Worm (Caenorhabditis elegans) whole organism, L3 larva: Measurements from ENCODE around the gene C02D5.2.

ENCODE experiments used
- R02D3.7 ChIP-seq: fragments of 150-350 bp; optimal IDR thresholded peaks from 2 replicates; lab custom pipeline; 2014; ENCODE audit warnings: missing biosample characterization, missing genetic modification characterization
- ZK546.5 ChIP-seq: sonication (generic microtip); optimal IDR thresholded peaks from 2 replicates; lab custom pipeline; 2017; ENCODE audit warnings: missing biosample characterization, missing genetic modification characterization
- ama-1 ChIP-seq: fragments of 150-350 bp; optimal IDR thresholded peaks from 2 replicates; lab custom pipeline; 2018
- ceh-16 ChIP-seq: sonication (generic microtip); optimal IDR thresholded peaks from 2 replicates; lab custom pipeline; 2017; ENCODE audit warnings: missing biosample characterization, missing genetic modification characterization
- ceh-28 ChIP-seq: fragments of 150-350 bp; optimal IDR thresholded peaks from 2 replicates; lab custom pipeline; 2014; ENCODE audit warnings: missing biosample characterization, missing genetic modification reagents, missing genetic modification characterization
- ceh-82 ChIP-seq: fragments of 150-350 bp; optimal IDR thresholded peaks from 2 replicates; lab custom pipeline; 2014; ENCODE audit warnings: missing biosample characterization, missing genetic modification characterization
- ceh-9 ChIP-seq: sonication (generic microtip); optimal IDR thresholded peaks from 2 replicates; lab custom pipeline; 2018; ENCODE audit warnings: missing biosample characterization, missing genetic modification characterization
- daf-12 ChIP-seq: fragments of 150-350 bp; optimal IDR thresholded peaks from 2 replicates; lab custom pipeline; 2014; ENCODE audit warnings: missing biosample characterization, missing genetic modification reagents, missing genetic modification characterization
- egl-27 ChIP-seq: sonication (generic microtip); optimal IDR thresholded peaks from 4 replicates; lab custom pipeline; 2017; ENCODE audit warnings: missing biosample characterization, missing genetic modification reagents, missing genetic modification characterization
- elt-1 ChIP-seq: fragments of 150-350 bp; optimal IDR thresholded peaks from 2 replicates; lab custom pipeline; 2014; ENCODE audit warnings: missing biosample characterization, missing genetic modification characterization
- elt-2 ChIP-seq: sonication (generic microtip); optimal IDR thresholded peaks from 2 replicates; lab custom pipeline; 2016; ENCODE audit warnings: missing genetic modification reagents, mild to moderate bottlenecking, missing genetic modification characterization, missing compliant biosample characterization
- elt-3 ChIP-seq, 3 experiments: fragments of 150-350 bp in 1 of 3; sonication (generic microtip) in 2 of 3; optimal IDR thresholded peaks; 2 replicates in 2 of 3; 4 replicates in 1 of 3; lab custom pipeline; 2014 to 2017; ENCODE audit warnings: missing biosample characterization in 3 of 3, missing genetic modification characterization in 3 of 3
- fkh-2 ChIP-seq: fragments of 150-350 bp; optimal IDR thresholded peaks from 2 replicates; lab custom pipeline; 2014; ENCODE audit warnings: missing biosample characterization, missing genetic modification reagents, missing genetic modification characterization
- fos-1 ChIP-seq: fragments of 150-350 bp; optimal IDR thresholded peaks from 2 replicates; lab custom pipeline; 2014; ENCODE audit warnings: missing biosample characterization, missing genetic modification characterization
- hmg-11 ChIP-seq: sonication (generic microtip); optimal IDR thresholded peaks from 2 replicates; lab custom pipeline; 2016; ENCODE audit warnings: missing genetic modification characterization, missing compliant biosample characterization
- jun-1 ChIP-seq: fragments of 150-350 bp; optimal IDR thresholded peaks from 2 replicates; lab custom pipeline; 2014; ENCODE audit warnings: missing biosample characterization, missing genetic modification reagents, missing genetic modification characterization
- lin-15B ChIP-seq: fragments of 150-350 bp; optimal IDR thresholded peaks from 2 replicates; lab custom pipeline; 2014; ENCODE audit warnings: missing biosample characterization, missing genetic modification characterization
- lin-39 ChIP-seq: fragments of 150-350 bp; optimal IDR thresholded peaks from 2 replicates; lab custom pipeline; 2018; ENCODE audit warnings: missing biosample characterization, missing genetic modification reagents, missing genetic modification characterization
- mdl-1 ChIP-seq: fragments of 150-350 bp; optimal IDR thresholded peaks from 2 replicates; lab custom pipeline; 2014; ENCODE audit warnings: missing biosample characterization, missing genetic modification characterization
- mml-1 ChIP-seq: fragments of 150-350 bp; sonication (generic microtip); optimal IDR thresholded peaks from 3 replicates; lab custom pipeline; 2014; ENCODE audit warnings: missing biosample characterization, missing genetic modification characterization
- nhr-11 ChIP-seq: fragments of 150-350 bp; optimal IDR thresholded peaks from 2 replicates; lab custom pipeline; 2014; ENCODE audit warnings: missing biosample characterization, missing genetic modification characterization
- nhr-12 ChIP-seq: fragments of 150-350 bp; optimal IDR thresholded peaks from 2 replicates; lab custom pipeline; 2014; ENCODE audit warnings: missing biosample characterization, missing genetic modification characterization
- nhr-23 ChIP-seq: fragments of 150-350 bp; optimal IDR thresholded peaks from 2 replicates; lab custom pipeline; 2014; ENCODE audit warnings: missing biosample characterization, missing genetic modification reagents, missing genetic modification characterization
- nhr-237 ChIP-seq: fragments of 150-350 bp; optimal IDR thresholded peaks from 2 replicates; lab custom pipeline; 2014; ENCODE audit warnings: missing biosample characterization, missing genetic modification characterization
- nhr-25 ChIP-seq: sonication (generic microtip); optimal IDR thresholded peaks from 2 replicates; lab custom pipeline; 2017; ENCODE audit warnings: missing biosample characterization, missing genetic modification characterization
- nhr-28 ChIP-seq: fragments of 150-350 bp; optimal IDR thresholded peaks from 2 replicates; lab custom pipeline; 2014; ENCODE audit warnings: missing biosample characterization, missing genetic modification characterization
- nhr-67 ChIP-seq: fragments of 150-350 bp; optimal IDR thresholded peaks from 2 replicates; lab custom pipeline; 2014; ENCODE audit warnings: missing biosample characterization, missing genetic modification characterization
- nhr-77 ChIP-seq: fragments of 150-350 bp; optimal IDR thresholded peaks from 2 replicates; lab custom pipeline; 2014; ENCODE audit warnings: missing biosample characterization, missing genetic modification characterization
- pqm-1 ChIP-seq: fragments of 150-350 bp; optimal IDR thresholded peaks from 2 replicates; lab custom pipeline; 2017; ENCODE audit warnings: missing biosample characterization, missing genetic modification characterization, inconsistent platforms
- snpc-4 ChIP-seq: fragments of 150-350 bp; optimal IDR thresholded peaks from 2 replicates; lab custom pipeline; 2014; ENCODE audit warnings: missing biosample characterization, missing genetic modification characterization
- unc-62 ChIP-seq: fragments of 150-350 bp; sonication (generic microtip); optimal IDR thresholded peaks from 4 replicates; lab custom pipeline; 2014; ENCODE audit warnings: missing biosample characterization, missing genetic modification reagents, missing genetic modification characterization
- ztf-4 ChIP-seq: fragments of 150-350 bp; optimal IDR thresholded peaks from 2 replicates; lab custom pipeline; 2014; ENCODE audit warnings: missing biosample characterization, missing genetic modification characterization

C02D5.2 gene

DNA sequence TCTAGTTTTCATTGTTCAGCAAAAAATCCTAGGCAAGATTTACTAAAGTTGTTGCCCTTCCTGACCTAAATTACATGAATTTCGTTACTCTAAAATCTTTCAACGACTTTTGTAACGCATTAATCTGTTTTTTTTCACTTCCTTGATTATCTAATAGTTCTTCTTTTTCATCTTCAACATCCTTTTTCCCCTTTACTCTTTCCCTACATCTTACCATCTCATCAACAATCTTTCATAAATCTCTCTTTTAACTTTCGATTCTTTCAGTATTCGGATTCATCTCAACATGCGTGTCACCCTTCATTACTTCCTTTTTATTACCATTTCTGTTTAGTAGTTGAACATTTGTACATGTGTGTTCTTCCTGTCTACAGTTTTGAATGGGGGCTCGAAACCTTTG, 16.7 kb downstream of the C02D5.2 start:
- TF ChIP-seq ceh-82 (tag; lab: Kevin White, UChicago) (no peak), nhr-12 (tag; lab: Kevin White, UChicago) (no peak), ceh-28 (no peak), nhr-237 (no peak), egl-27 (tag; lab: Kevin White, UChicago) (no peak), elt-1 (tag; lab: Kevin White, UChicago) (peak; percentile 96), nhr-67 (tag; lab: Kevin White, UChicago) (no peak), elt-2 (tag; lab: Kevin White, UChicago) (no peak), daf-12 (tag; lab: Kevin White, UChicago) (no peak), mdl-1 (no peak), fkh-2 (no peak), jun-1 (tag; lab: Kevin White, UChicago) (no peak), nhr-23 (peak; percentile 67), fos-1 (tag; lab: Kevin White, UChicago) (no peak), nhr-28 (no peak), nhr-11 (tag; lab: Kevin White, UChicago) (no peak)
- TF ChIP-seq, all 47 proteins: peak for 2

DNA sequence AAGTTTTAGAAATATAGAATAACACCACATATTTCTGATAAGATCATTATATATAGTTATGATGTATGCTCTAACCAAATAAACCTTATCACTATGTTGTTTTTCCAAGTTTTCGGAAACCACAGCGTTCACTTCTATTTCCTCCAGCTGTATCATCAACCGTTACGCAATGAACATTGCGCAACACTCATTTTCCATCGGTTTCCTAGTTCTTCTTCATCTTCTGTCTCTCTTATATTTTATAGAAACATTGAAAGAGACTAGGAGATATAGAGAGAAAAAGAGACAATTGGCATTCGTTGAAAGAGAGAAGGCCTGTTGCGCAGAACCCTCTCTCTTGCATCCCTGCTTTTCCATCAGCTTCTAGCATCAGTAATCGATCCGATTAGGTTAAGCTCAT, 17.2 kb downstream of the C02D5.2 start:
- peak; percentile 19 for TF ChIP-seq nhr-23
- TF ChIP-seq ztf-4 (tag; lab: Kevin White, UChicago): no peak

DNA sequence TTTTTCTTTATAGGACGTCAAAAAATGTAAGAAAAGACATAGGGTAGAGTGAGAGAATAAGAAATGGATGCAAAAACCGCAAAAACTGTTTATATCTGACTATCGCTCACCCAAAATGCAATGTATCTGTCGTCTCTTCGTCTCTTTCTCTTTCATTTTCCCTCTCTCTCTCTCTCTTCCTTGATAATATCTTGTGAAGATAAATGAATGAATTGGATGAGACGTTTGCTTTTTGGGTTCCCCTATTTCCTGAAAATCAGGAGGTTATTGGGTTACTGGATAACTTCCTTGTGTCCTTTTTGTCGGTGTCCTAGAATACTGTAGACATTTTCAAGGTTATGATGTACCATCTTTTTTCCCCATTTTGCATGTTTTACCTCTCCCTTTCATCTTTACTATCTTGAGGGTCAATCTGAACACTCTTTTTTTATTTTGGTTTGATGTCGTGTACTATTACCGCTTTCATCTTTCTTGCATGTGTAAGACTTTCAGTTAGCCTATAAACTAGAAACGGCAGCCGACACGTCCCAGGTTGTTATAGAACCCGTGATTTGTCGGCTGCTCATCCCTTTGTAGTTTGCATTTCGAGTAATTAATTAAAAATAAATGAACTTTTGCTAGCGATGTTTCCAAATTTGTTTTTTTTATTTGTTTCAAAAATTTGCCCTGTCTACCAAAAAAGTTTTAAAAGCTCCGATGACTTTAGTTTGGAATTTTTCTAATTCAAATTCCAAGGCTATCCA, 18.4 kb downstream of the C02D5.2 start:
- TF ChIP-seq snpc-4 (tag; lab: Kevin White, UChicago): peak; percentile 71
- peak; percentile 93 for TF ChIP-seq nhr-23
- no peak for TF ChIP-seq nhr-67 (tag; lab: Kevin White, UChicago)
- no peak for TF ChIP-seq ztf-4 (tag; lab: Kevin White, UChicago)
- no peak for TF ChIP-seq jun-1 (tag; lab: Kevin White, UChicago)
- peak; percentile 51 for TF ChIP-seq elt-1 (tag; lab: Kevin White, UChicago)

DNA sequence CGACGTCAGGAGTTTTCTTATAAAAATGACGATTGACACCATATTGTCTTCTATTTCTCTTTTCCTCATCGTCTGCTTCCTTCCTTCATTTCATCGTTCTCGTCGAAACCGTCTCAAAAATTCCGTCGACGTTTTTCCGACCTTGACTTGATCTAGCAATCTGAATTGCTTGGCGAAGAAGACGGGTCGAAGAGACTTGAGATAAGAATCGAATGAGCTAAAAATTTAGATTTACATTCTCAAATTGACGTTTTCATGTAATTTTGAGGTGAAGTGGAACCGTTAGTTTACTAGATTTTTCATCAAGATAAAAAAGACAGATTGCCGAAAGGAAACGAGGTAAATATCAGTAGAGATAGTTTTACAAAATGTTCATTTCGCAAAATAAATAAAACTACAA, 20.4 kb downstream of the C02D5.2 start:
- TF ChIP-seq elt-1 (tag; lab: Kevin White, UChicago): peak; percentile 97
- peak; percentile 7 for TF ChIP-seq nhr-23
- TF ChIP-seq nhr-25 (tag; lab: Kevin White, UChicago): peak; percentile 64
- TF ChIP-seq snpc-4 (tag; lab: Kevin White, UChicago): no peak

DNA sequence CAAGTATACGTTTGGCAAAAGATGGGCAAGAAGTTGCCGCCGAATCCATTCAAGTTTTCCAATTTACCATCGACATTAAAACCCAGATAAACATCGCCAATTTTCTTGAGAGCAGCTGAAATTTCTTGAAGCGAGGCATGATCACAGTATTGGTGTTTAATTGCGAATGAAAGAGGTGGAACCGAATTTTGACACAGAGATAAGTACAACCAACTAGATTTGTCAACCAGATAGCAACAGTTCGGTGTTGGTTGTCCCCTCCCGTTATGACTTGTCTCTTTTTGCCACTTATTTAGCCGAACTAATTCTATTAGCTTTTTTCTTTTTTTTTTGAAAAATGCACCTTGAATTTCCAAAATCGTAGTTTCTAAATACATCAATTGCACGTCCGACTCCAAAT, 21.2 kb downstream of the C02D5.2 start:
- TF ChIP-seq hmg-11 (tag; lab: Kevin White, UChicago) (no peak), elt-1 (tag; lab: Kevin White, UChicago) (peak; percentile 80), nhr-25 (tag; lab: Kevin White, UChicago) (peak; percentile 10)
- TF ChIP-seq, all 47 proteins: peak for 2

DNA sequence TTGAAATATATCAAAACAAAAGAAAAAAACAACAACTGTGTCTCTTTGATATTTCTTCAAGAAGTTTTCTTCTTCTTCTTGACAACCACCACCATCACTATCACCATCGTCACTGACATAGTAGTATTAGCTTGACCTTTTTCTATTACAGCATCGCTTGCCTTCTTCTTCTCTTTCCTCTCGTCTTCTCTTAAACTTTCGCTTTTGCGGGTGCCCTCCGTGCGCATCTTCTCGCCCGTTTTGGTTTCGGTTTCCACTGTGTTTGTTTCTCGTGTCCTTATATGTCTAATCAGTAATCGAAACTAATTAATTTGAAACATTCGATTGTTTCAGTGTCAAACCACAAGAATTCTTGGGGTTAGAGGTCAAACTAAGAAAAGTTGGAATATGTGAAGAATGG, 22.2 kb downstream of the C02D5.2 start:
- TF ChIP-seq elt-3 (tag; optimal IDR thresholded peaks at IDR 0.05; lab: Kevin White, UChicago): no peak
- no peak for TF ChIP-seq egl-27 (tag; lab: Kevin White, UChicago)
- TF ChIP-seq mml-1 (tag; lab: Kevin White, UChicago): no peak
- TF ChIP-seq lin-39 (tag; lab: Kevin White, UChicago): no peak
- no peak for TF ChIP-seq ceh-9
- no peak for TF ChIP-seq nhr-77 (tag; lab: Kevin White, UChicago)
- no peak for TF ChIP-seq ama-1 (lab: Kevin White, UChicago)
- TF ChIP-seq nhr-23: peak; percentile 11
- peak; percentile 83 for TF ChIP-seq nhr-25 (tag; lab: Kevin White, UChicago)
- TF ChIP-seq, all 47 proteins: peak for 2

DNA sequence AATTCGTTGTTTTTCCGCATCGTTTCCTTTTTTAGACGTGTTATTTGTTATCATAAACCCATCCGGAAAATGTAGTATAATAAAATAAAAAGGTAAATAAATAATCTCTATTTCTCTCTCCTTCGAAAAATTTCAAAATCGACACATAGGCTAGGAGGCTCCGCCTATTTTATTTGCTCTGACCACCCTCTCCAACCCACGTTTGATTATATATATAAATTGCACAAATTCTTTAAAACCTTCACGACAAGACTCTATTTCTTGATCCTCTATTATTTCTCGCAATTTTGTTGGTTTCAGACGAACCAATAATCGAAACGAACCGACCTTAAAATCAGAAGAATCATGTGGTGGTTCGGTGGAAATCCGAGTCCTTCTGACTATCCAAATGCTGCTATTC, 23.7 kb downstream of the C02D5.2 start, which contains the start of gene doxa-1:
Gene doxa-1, plus strand, starts transcription at position 301 of the 400 bp plus-strand sequence.
- TF ChIP-seq nhr-237 (no peak), ZK546.5 (tag; lab: Kevin White, UChicago) (no peak), lin-15B (no peak), mml-1 (tag; lab: Kevin White, UChicago) (no peak), unc-62 (GFP tag; lab: Kevin White, UChicago) (no peak), ama-1 (lab: Kevin White, UChicago) (no peak), R02D3.7 (tag; lab: Kevin White, UChicago) (no peak), nhr-28 (no peak), nhr-67 (tag; lab: Kevin White, UChicago) (no peak), ceh-16 (tag; lab: Kevin White, UChicago) (no peak), hmg-11 (tag; lab: Kevin White, UChicago) (no peak), nhr-11 (tag; lab: Kevin White, UChicago) (no peak), pqm-1 (tag; lab: Kevin White, UChicago) (no peak), daf-12 (tag; lab: Kevin White, UChicago) (no peak), nhr-12 (tag; lab: Kevin White, UChicago) (no peak)
